Fruit fly (Drosophila melanogaster) whole organism, embryonic: Measurements from ENCODE around the gene bib.

Experiments
- Ada2b ChIP-seq: fragments of 200-800 bp; sonication (Bioruptor generic); IDR thresholded peaks from 2 replicates; pipeline ENCODE4 v1.3.6; 2022; ENCODE audit warnings: missing biosample characterization, missing genetic modification characterization
- Adf1 ChIP-seq: fragments of 200-800 bp; sonication (Bioruptor generic); IDR thresholded peaks from 2 replicates; pipeline ENCODE4 v1.3.6; 2022; ENCODE audit warnings: missing biosample characterization, missing genetic modification characterization
- C15 ChIP-seq: fragments of 200-800 bp; sonication (Bioruptor generic); IDR thresholded peaks from 3 replicates; pipeline ENCODE4 v1.3.6; 2022; ENCODE audit warnings: missing biosample characterization, missing genetic modification characterization
- CG10565 ChIP-seq: fragments of 200-800 bp; sonication (Bioruptor generic); optimal IDR thresholded peaks from 3 replicates; lab custom pipeline; 2016; ENCODE audit warnings: missing biosample characterization, mild to moderate bottlenecking, missing genetic modification characterization
- CG11085 ChIP-seq: fragments of 200-800 bp; sonication (Bioruptor generic); IDR thresholded peaks from 2 replicates; pipeline ENCODE4 v1.3.6; 2022; ENCODE audit warnings: missing biosample characterization, missing genetic modification characterization
- CG11723 ChIP-seq: fragments of 200-800 bp; sonication (Bioruptor generic); optimal IDR thresholded peaks from 2 replicates; lab custom pipeline; 2017; ENCODE audit warnings: missing biosample characterization, mild to moderate bottlenecking, missing genetic modification characterization
- CG12219 ChIP-seq: fragments of 200-800 bp; sonication (Bioruptor generic); optimal IDR thresholded peaks from 3 replicates; lab custom pipeline; 2018; ENCODE audit warnings: missing biosample characterization, mild to moderate bottlenecking, missing genetic modification characterization
- CG12659 ChIP-seq: fragments of 200-800 bp; sonication (Bioruptor generic); optimal IDR thresholded peaks from 3 replicates; lab custom pipeline; 2017; ENCODE audit warnings: mild to moderate bottlenecking, missing biosample characterization, missing genetic modification reagents, missing genetic modification characterization
- CG14050 ChIP-seq: fragments of 200-800 bp; sonication (Bioruptor generic); IDR thresholded peaks from 3 replicates; pipeline ENCODE4 v1.3.6; 2022; ENCODE audit warnings: missing biosample characterization, missing genetic modification characterization
- CG14667 ChIP-seq: fragments of 200-800 bp; sonication (Bioruptor generic); IDR thresholded peaks from 2 replicates; pipeline ENCODE4 v1.3.6; 2022; ENCODE audit warnings: missing biosample characterization, missing genetic modification characterization
- CG14965 ChIP-seq: fragments of 200-800 bp; sonication (Bioruptor generic); optimal IDR thresholded peaks from 2 replicates; lab custom pipeline; 2016; ENCODE audit warnings: missing biosample characterization, missing genetic modification characterization, borderline replicate concordance
- CG15011 ChIP-seq: fragments of 200-800 bp; sonication (Bioruptor generic); optimal IDR thresholded peaks from 3 replicates; lab custom pipeline; 2018; ENCODE audit warnings: missing biosample characterization, mild to moderate bottlenecking, missing genetic modification characterization
- CG1602 ChIP-seq: fragments of 200-800 bp; sonication (Bioruptor generic); optimal IDR thresholded peaks from 3 replicates; lab custom pipeline; 2016; ENCODE audit warnings: missing biosample characterization, missing genetic modification characterization
- CG31441 ChIP-seq: fragments of 200-800 bp; sonication (Bioruptor generic); IDR thresholded peaks from 2 replicates; pipeline ENCODE4 v1.3.6; 2022; ENCODE audit warnings: missing biosample characterization, missing genetic modification characterization
- CG34224 ChIP-seq: fragments of 200-800 bp; sonication (Bioruptor generic); IDR thresholded peaks from 3 replicates; pipeline ENCODE4 v1.3.6; 2022; ENCODE audit warnings: missing biosample characterization, missing genetic modification characterization; ENCODE audit not compliant: partially characterized antibody
- CG6272 ChIP-seq: fragments of 200-800 bp; sonication (Bioruptor generic); IDR thresholded peaks from 2 replicates; pipeline ENCODE4 v1.3.6; 2022; ENCODE audit warnings: missing biosample characterization, missing genetic modification characterization
- CG6654 ChIP-seq: fragments of 200-800 bp; sonication (Bioruptor generic); optimal IDR thresholded peaks from 2 replicates; lab custom pipeline; 2017; ENCODE audit warnings: missing biosample characterization, mild to moderate bottlenecking, missing genetic modification characterization
- CG7556 ChIP-seq: fragments of 200-800 bp; sonication (Bioruptor generic); optimal IDR thresholded peaks from 2 replicates; lab custom pipeline; 2017; ENCODE audit warnings: missing biosample characterization, mild to moderate bottlenecking, missing genetic modification characterization
- CG7745 ChIP-seq: fragments of 200-800 bp; sonication (Bioruptor generic); optimal IDR thresholded peaks from 2 replicates; lab custom pipeline; 2018; ENCODE audit warnings: missing biosample characterization, mild to moderate bottlenecking, missing genetic modification characterization, moderate library complexity
- CG8290 ChIP-seq, 3 experiments: fragments of 200-800 bp; sonication (Bioruptor generic); optimal IDR thresholded peaks; 2 replicates each; lab custom pipeline; 2016 to 2019; ENCODE audit warnings: missing biosample characterization in 3 of 3, missing genetic modification characterization in 3 of 3, mild to moderate bottlenecking in 2 of 3, moderate library complexity in 1 of 3
- CG8388 ChIP-seq: fragments of 200-800 bp; sonication (Bioruptor generic); optimal IDR thresholded peaks from 2 replicates; lab custom pipeline; 2019; ENCODE audit warnings: missing biosample characterization, mild to moderate bottlenecking, missing genetic modification characterization, moderate library complexity
- CG9437 ChIP-seq: fragments of 200-800 bp; sonication (Bioruptor generic); optimal IDR thresholded peaks from 2 replicates; lab custom pipeline; 2018; ENCODE audit warnings: missing biosample characterization, mild to moderate bottlenecking, missing genetic modification characterization
- Dad ChIP-seq: fragments of 200-800 bp; sonication (Bioruptor generic); optimal IDR thresholded peaks from 3 replicates; lab custom pipeline; 2016; ENCODE audit warnings: missing biosample characterization, missing genetic modification characterization
- Dek ChIP-seq: fragments of 200-800 bp; sonication (Bioruptor generic); optimal IDR thresholded peaks from 3 replicates; lab custom pipeline; 2019; ENCODE audit warnings: missing biosample characterization, mild to moderate bottlenecking, missing genetic modification characterization, moderate library complexity
- Drgx ChIP-seq: fragments of 200-800 bp; sonication (Bioruptor generic); IDR thresholded peaks from 2 replicates; pipeline ENCODE4 v1.3.6; 2022; ENCODE audit warnings: missing biosample characterization, missing genetic modification characterization
- Fer3 ChIP-seq: fragments of 200-800 bp; sonication (Bioruptor generic); optimal IDR thresholded peaks from 2 replicates; lab custom pipeline; 2018; ENCODE audit warnings: missing biosample characterization, mild to moderate bottlenecking, missing genetic modification characterization, moderate library complexity
- Jarid2 ChIP-seq: fragments of 200-800 bp; sonication (Bioruptor generic); optimal IDR thresholded peaks from 3 replicates; lab custom pipeline; 2017; ENCODE audit warnings: mild to moderate bottlenecking, missing biosample characterization, missing genetic modification reagents, missing genetic modification characterization
- MESR4 ChIP-seq: fragments of 200-800 bp; sonication (Bioruptor generic); optimal IDR thresholded peaks from 2 replicates; lab custom pipeline; 2018; ENCODE audit warnings: missing biosample characterization, mild to moderate bottlenecking, missing genetic modification characterization, moderate library complexity
- Nf-YB ChIP-seq: fragments of 200-800 bp; sonication (Bioruptor generic); optimal IDR thresholded peaks from 3 replicates; lab custom pipeline; 2019; ENCODE audit warnings: missing biosample characterization, mild to moderate bottlenecking, missing genetic modification characterization, moderate library complexity
- Ravus ChIP-seq: fragments of 200-800 bp; sonication (Bioruptor generic); IDR thresholded peaks from 2 replicates; pipeline ENCODE4 v1.3.6; 2022; ENCODE audit warnings: missing biosample characterization, missing genetic modification characterization
- Scr ChIP-seq: fragments of 200-800 bp; sonication (Bioruptor generic); IDR thresholded peaks from 2 replicates; pipeline ENCODE4 v1.3.6; 2022; ENCODE audit warnings: missing biosample characterization, missing genetic modification characterization; ENCODE audit not compliant: partially characterized antibody
- Taf1 ChIP-seq: fragments of 200-800 bp; sonication (Bioruptor generic); IDR thresholded peaks from 2 replicates; pipeline ENCODE4 v1.3.6; 2022; ENCODE audit warnings: missing biosample characterization, missing genetic modification characterization
- Vsx1 ChIP-seq: fragments of 200-800 bp; sonication (Bioruptor generic); optimal IDR thresholded peaks from 2 replicates; lab custom pipeline; 2017; ENCODE audit warnings: missing biosample characterization, mild to moderate bottlenecking, missing genetic modification characterization, missing genetic modification reagents
- bbx ChIP-seq: fragments of 200-800 bp; sonication (Bioruptor generic); IDR thresholded peaks from 2 replicates; pipeline ENCODE4 v1.3.6; 2022; ENCODE audit warnings: missing biosample characterization, missing genetic modification characterization; ENCODE audit not compliant: partially characterized antibody
- cato ChIP-seq: fragments of 200-800 bp; sonication (Bioruptor generic); optimal IDR thresholded peaks from 2 replicates; lab custom pipeline; 2016; ENCODE audit warnings: missing biosample characterization, missing genetic modification characterization, borderline replicate concordance
- chinmo ChIP-seq: fragments of 200-800 bp; sonication (Bioruptor generic); IDR thresholded peaks from 4 replicates; pipeline ENCODE4 v1.3.6; 2022; ENCODE audit warnings: missing biosample characterization, missing genetic modification characterization; ENCODE audit not compliant: partially characterized antibody
- ci ChIP-seq: fragments of 200-800 bp; sonication (Bioruptor generic); IDR thresholded peaks from 3 replicates; pipeline ENCODE4 v1.3.6; 2022; ENCODE audit warnings: missing biosample characterization, missing genetic modification characterization
- exex ChIP-seq: fragments of 200-800 bp; sonication (Bioruptor generic); optimal IDR thresholded peaks from 4 replicates; lab custom pipeline; 2018; ENCODE audit warnings: missing biosample characterization, mild to moderate bottlenecking, missing genetic modification characterization, moderate library complexity
- eyg ChIP-seq: fragments of 200-800 bp; sonication (Bioruptor generic); optimal IDR thresholded peaks from 3 replicates; lab custom pipeline; 2016; ENCODE audit warnings: missing biosample characterization, missing genetic modification characterization
- gem ChIP-seq: fragments of 200-800 bp; sonication (Bioruptor generic); optimal IDR thresholded peaks from 2 replicates; lab custom pipeline; 2019; ENCODE audit warnings: missing biosample characterization, mild to moderate bottlenecking, missing genetic modification characterization, moderate library complexity
- gfzf ChIP-seq: fragments of 200-800 bp; sonication (Bioruptor generic); optimal IDR thresholded peaks from 2 replicates; lab custom pipeline; 2016; ENCODE audit warnings: missing biosample characterization, mild to moderate bottlenecking, missing genetic modification characterization, moderate library complexity
- h ChIP-seq: fragments of >200 bp; optimal IDR thresholded peaks from 2 replicates; lab custom pipeline; 2017
- kay ChIP-seq: fragments of 200-800 bp; sonication (Bioruptor generic); optimal IDR thresholded peaks from 2 replicates; lab custom pipeline; 2016; ENCODE audit warnings: missing biosample characterization, missing genetic modification characterization
- lab ChIP-seq: fragments of 200-800 bp; sonication (Bioruptor generic); optimal IDR thresholded peaks from 3 replicates; lab custom pipeline; 2017; ENCODE audit warnings: missing biosample characterization, missing genetic modification characterization, mild to moderate bottlenecking, moderate library complexity, missing genetic modification reagents
- luna ChIP-seq: fragments of 200-800 bp; sonication (Bioruptor generic); optimal IDR thresholded peaks from 2 replicates; lab custom pipeline; 2016; ENCODE audit warnings: missing biosample characterization, missing genetic modification characterization
- onecut ChIP-seq: fragments of 200-800 bp; sonication (Bioruptor generic); IDR thresholded peaks from 2 replicates; pipeline ENCODE4 v1.3.6; 2022; ENCODE audit warnings: missing biosample characterization, missing genetic modification characterization
- sd ChIP-seq: fragments of 200-800 bp; sonication (Bioruptor generic); optimal IDR thresholded peaks from 3 replicates; lab custom pipeline; 2018; ENCODE audit warnings: missing biosample characterization, mild to moderate bottlenecking, missing genetic modification characterization, moderate library complexity
- slp2 ChIP-seq: fragments of 200-800 bp; sonication (Bioruptor generic); optimal IDR thresholded peaks from 2 replicates; lab custom pipeline; 2016; ENCODE audit warnings: missing biosample characterization, missing genetic modification characterization
- sna ChIP-seq: fragments of 200-800 bp; sonication (Bioruptor generic); IDR thresholded peaks from 2 replicates; pipeline ENCODE4 v1.3.6; 2022; ENCODE audit warnings: missing biosample characterization, missing genetic modification characterization; ENCODE audit not compliant: partially characterized antibody
- tgo ChIP-seq: fragments of 200-800 bp; sonication (Bioruptor generic); IDR thresholded peaks from 3 replicates; pipeline ENCODE4 v1.3.6; 2022; ENCODE audit warnings: missing biosample characterization, missing genetic modification characterization
- vnd ChIP-seq: fragments of 200-800 bp; sonication (Bioruptor generic); IDR thresholded peaks from 3 replicates; pipeline ENCODE4 v1.3.6; 2022; ENCODE audit warnings: missing biosample characterization, missing genetic modification characterization; ENCODE audit not compliant: partially characterized antibody

bib gene

DNA sequence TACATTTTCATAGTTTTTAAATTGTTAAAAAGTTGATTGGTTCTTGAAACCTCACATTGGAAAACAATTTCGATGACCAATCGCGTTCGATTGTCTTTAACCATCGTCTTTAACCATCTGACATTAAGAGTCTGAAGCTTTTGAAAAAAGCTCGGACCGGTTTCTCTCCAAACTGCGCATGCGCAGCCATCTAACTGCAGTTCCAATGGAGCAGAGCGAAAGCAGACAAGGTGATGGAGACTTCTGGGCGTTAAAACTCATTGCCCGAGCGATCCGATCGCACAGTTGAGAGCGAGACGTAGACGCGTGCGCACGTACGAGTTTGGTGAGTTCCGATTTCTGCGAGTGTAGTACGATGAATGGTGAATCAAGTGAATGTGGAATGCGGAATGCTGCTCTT is 48.0 kb downstream of the bib start, which contains the start of gene obst-B (continued):
- no peak for TF ChIP-seq CG14050
- no peak for TF ChIP-seq Ravus (GFP tag; lab: Robert Waterston, UW)
- TF ChIP-seq chinmo (GFP tag; lab: Robert Waterston, UW): peak; percentile 97
- TF ChIP-seq CG14667 (GFP tag; lab: Robert Waterston, UW): no peak
- TF ChIP-seq MESR4 (GFP tag; lab: Kevin White, UChicago): no peak
- TF ChIP-seq gfzf (GFP tag; lab: Kevin White, UChicago): no peak
- peak; percentile 76 for TF ChIP-seq sd (tag; lab: Kevin White, UChicago)
- peak; percentile 26 for TF ChIP-seq Jarid2 (GFP tag; lab: Kevin White, UChicago)
- TF ChIP-seq CG8388: no peak
- TF ChIP-seq Vsx1 (GFP tag; lab: Kevin White, UChicago): no peak
- TF ChIP-seq CG9437 (GFP tag; lab: Kevin White, UChicago): no peak
- no peak for TF ChIP-seq CG12219 (GFP tag; lab: Kevin White, UChicago)
- TF ChIP-seq cato (GFP tag; lab: Kevin White, UChicago): no peak
- no peak for TF ChIP-seq C15
- peak; percentile 45; the same call in 1 of the 2 replicates for TF ChIP-seq bbx (GFP tag; lab: Robert Waterston, UW)
- no peak for TF ChIP-seq CG10565 (GFP tag; lab: Kevin White, UChicago)
- TF ChIP-seq CG31441 (GFP tag; lab: Robert Waterston, UW): no peak
- TF ChIP-seq Fer3 (tag; lab: Kevin White, UChicago): no peak
- no peak for TF ChIP-seq eyg (GFP tag; lab: Kevin White, UChicago)
- TF ChIP-seq Ada2b (GFP tag; lab: Robert Waterston, UW): no peak
- no peak for TF ChIP-seq lab (GFP tag; lab: Kevin White, UChicago)
- TF ChIP-seq CG7745: no peak
- TF ChIP-seq CG15011 (GFP tag; lab: Kevin White, UChicago): no peak
- TF ChIP-seq Dek (tag; lab: Kevin White, UChicago): no peak
- TF ChIP-seq CG6654 (GFP tag; lab: Kevin White, UChicago): no peak
- no peak for TF ChIP-seq CG8290 (GFP tag; optimal IDR thresholded peaks at IDR 0.05; lab: Kevin White, UChicago)
- no peak for TF ChIP-seq CG8290 (tag; optimal IDR thresholded peaks at IDR 0.05; lab: Kevin White, UChicago)
- no peak for TF ChIP-seq CG11085
- TF ChIP-seq onecut (GFP tag; lab: Robert Waterston, UW): no peak
- no peak for TF ChIP-seq tgo
- no peak for TF ChIP-seq CG1602 (GFP tag; lab: Kevin White, UChicago)
- no peak for TF ChIP-seq CG34224 (GFP tag; lab: Robert Waterston, UW)
- no peak for TF ChIP-seq Taf1 (GFP tag; lab: Robert Waterston, UW)
- TF ChIP-seq vnd (GFP tag; lab: Robert Waterston, UW): no peak
- no peak for TF ChIP-seq CG7556 (GFP tag; lab: Kevin White, UChicago)
- no peak for TF ChIP-seq slp2 (GFP tag; lab: Kevin White, UChicago)
- TF ChIP-seq kay (GFP tag; lab: Kevin White, UChicago): no peak
- TF ChIP-seq CG6272 (GFP tag; lab: Robert Waterston, UW): no peak
- no peak for TF ChIP-seq h (lab: Kevin White, UChicago)
- no peak for TF ChIP-seq Scr
- no peak for TF ChIP-seq exex (tag; lab: Kevin White, UChicago)
- TF ChIP-seq CG11723 (GFP tag; lab: Kevin White, UChicago): no peak
- TF ChIP-seq Nf-YB: peak; percentile 85
- TF ChIP-seq sna (GFP tag; lab: Robert Waterston, UW): no peak
- TF ChIP-seq Drgx (GFP tag; lab: Robert Waterston, UW): no peak
- peak; percentile 29; the same call in 1 of the 3 replicates for TF ChIP-seq ci (GFP tag; lab: Robert Waterston, UW)
- no peak for TF ChIP-seq CG12659 (GFP tag; lab: Kevin White, UChicago)
- no peak for TF ChIP-seq luna (GFP tag; lab: Kevin White, UChicago)
- TF ChIP-seq Dad (GFP tag; lab: Kevin White, UChicago): no peak
- no peak for TF ChIP-seq gem
- TF ChIP-seq Adf1 (GFP tag; lab: Robert Waterston, UW): no peak
- no peak for TF ChIP-seq CG14965 (GFP tag; lab: Kevin White, UChicago)
